Worm (Caenorhabditis elegans) whole organism, L1 larva: Measurements from ENCODE around the gene W05H9.4.

Source experiments
- C04F5.9 ChIP-seq: sonication (generic microtip); optimal IDR thresholded peaks from 2 replicates; lab custom pipeline; 2016; ENCODE audit warnings: missing genetic modification characterization, missing compliant biosample characterization
- C16A3.4 ChIP-seq: fragments of 150-350 bp; optimal IDR thresholded peaks from 2 replicates; lab custom pipeline; 2014; ENCODE audit warnings: missing biosample characterization, missing genetic modification characterization
- C34B4.2 ChIP-seq: sonication (generic microtip); optimal IDR thresholded peaks from 2 replicates; lab custom pipeline; 2017; ENCODE audit warnings: mild to moderate bottlenecking, missing genetic modification characterization, missing compliant biosample characterization
- aha-1 ChIP-seq: fragments of 150-350 bp; optimal IDR thresholded peaks from 2 replicates; lab custom pipeline; 2014; ENCODE audit warnings: missing biosample characterization, missing genetic modification characterization
- ama-1 ChIP-seq: fragments of 150-350 bp; optimal IDR thresholded peaks from 2 replicates; lab custom pipeline; 2014
- ceh-82 ChIP-seq, 3 experiments: fragments of 150-350 bp in 1 of 3; sonication (generic microtip) in 2 of 3; optimal IDR thresholded peaks; 2 replicates each; lab custom pipeline; 2014 to 2017; ENCODE audit warnings: missing biosample characterization in 3 of 3, missing genetic modification characterization in 3 of 3
- ceh-88 ChIP-seq: fragments of 200-800 bp; sonication (Bioruptor generic); IDR thresholded peaks from 2 replicates; pipeline ENCODE4 v1.3.6; 2022; ENCODE audit warnings: missing genetic modification characterization, missing compliant biosample characterization
- ces-1 ChIP-seq: fragments of 150-350 bp; optimal IDR thresholded peaks from 2 replicates; lab custom pipeline; 2014; ENCODE audit warnings: missing biosample characterization, missing genetic modification reagents, missing genetic modification characterization
- dsc-1 ChIP-seq: sonication (generic microtip); optimal IDR thresholded peaks from 2 replicates; lab custom pipeline; 2016; ENCODE audit warnings: mild to moderate bottlenecking, missing genetic modification characterization, missing compliant biosample characterization
- efl-1 ChIP-seq, 4 experiments: fragments of 150-350 bp; optimal IDR thresholded peaks in 3 of 4; peaks in 1 of 4; 1 replicate in 1 of 4; 2 replicates in 3 of 4; lab custom pipeline; 2014; ENCODE audit warnings: missing biosample characterization in 2 of 4, missing genetic modification characterization in 2 of 4, missing genetic modification reagents in 2 of 4
- efl-3 ChIP-seq: fragments of 200-800 bp; sonication (Bioruptor generic); optimal IDR thresholded peaks from 2 replicates; lab custom pipeline; 2018; ENCODE audit warnings: mild to moderate bottlenecking, missing genetic modification characterization, missing compliant biosample characterization
- egl-27 ChIP-seq, 2 experiments: fragments of 150-350 bp in 1 of 2; sonication (generic microtip); optimal IDR thresholded peaks; 3 replicates each; lab custom pipeline; 2017 to 2018; ENCODE audit warnings: missing biosample characterization in 2 of 2, missing genetic modification characterization in 2 of 2, missing genetic modification reagents in 2 of 2
- elt-2 ChIP-seq: sonication (generic microtip); optimal IDR thresholded peaks from 2 replicates; lab custom pipeline; 2016; ENCODE audit warnings: missing genetic modification characterization, mild to moderate bottlenecking, inconsistent platforms, missing compliant biosample characterization, missing genetic modification reagents
- ets-5 ChIP-seq: fragments of 200-800 bp; sonication (Bioruptor generic); IDR thresholded peaks from 2 replicates; pipeline ENCODE4 v1.3.6; 2022; ENCODE audit warnings: missing genetic modification characterization, missing compliant biosample characterization
- fkh-4 ChIP-seq: sonication (generic microtip); optimal IDR thresholded peaks from 2 replicates; lab custom pipeline; 2016; ENCODE audit warnings: missing compliant biosample characterization, missing genetic modification characterization, borderline replicate concordance
- fkh-8 ChIP-seq: sonication (generic microtip); optimal IDR thresholded peaks from 2 replicates; lab custom pipeline; 2016; ENCODE audit warnings: mild to moderate bottlenecking, missing genetic modification characterization, missing compliant biosample characterization
- grh-1 ChIP-seq: fragments of 200-800 bp; sonication (Bioruptor generic); IDR thresholded peaks from 2 replicates; pipeline ENCODE4 v1.3.6; 2022; ENCODE audit warnings: missing genetic modification reagents, missing genetic modification characterization, missing compliant biosample characterization
- hlh-4 ChIP-seq: sonication (generic microtip); optimal IDR thresholded peaks from 2 replicates; lab custom pipeline; 2016; ENCODE audit warnings: mild to moderate bottlenecking, missing genetic modification characterization, missing compliant biosample characterization
- irx-1 ChIP-seq: sonication (generic microtip); optimal IDR thresholded peaks from 2 replicates; lab custom pipeline; 2016; ENCODE audit warnings: missing genetic modification characterization, missing compliant biosample characterization
- jun-1 ChIP-seq: fragments of 150-350 bp; optimal IDR thresholded peaks from 2 replicates; lab custom pipeline; 2014; ENCODE audit warnings: missing biosample characterization, missing genetic modification reagents, missing genetic modification characterization
- lin-35 ChIP-seq, 2 experiments: fragments of 150-350 bp; optimal IDR thresholded peaks; 2 replicates each; lab custom pipeline; 2014; ENCODE audit warnings: missing biosample characterization in 2 of 2, missing genetic modification characterization in 2 of 2, missing genetic modification reagents in 2 of 2
- lin-39 ChIP-seq: fragments of 150-350 bp; optimal IDR thresholded peaks from 2 replicates; lab custom pipeline; 2014; ENCODE audit warnings: missing biosample characterization, missing genetic modification reagents, missing genetic modification characterization
- mab-9 ChIP-seq: fragments of 200-800 bp; sonication (Bioruptor generic); IDR thresholded peaks from 2 replicates; pipeline ENCODE4 v1.3.6; 2022; ENCODE audit warnings: missing genetic modification reagents, missing genetic modification characterization, missing compliant biosample characterization
- mdl-1 ChIP-seq, 2 experiments: fragments of 150-350 bp; optimal IDR thresholded peaks; 2 replicates each; lab custom pipeline; 2014 to 2017; ENCODE audit warnings: missing biosample characterization in 2 of 2, missing genetic modification characterization in 2 of 2, inconsistent platforms in 1 of 2
- nhr-11 ChIP-seq: fragments of 150-350 bp; optimal IDR thresholded peaks from 2 replicates; lab custom pipeline; 2014; ENCODE audit warnings: missing biosample characterization, missing genetic modification characterization
- nhr-12 ChIP-seq: sonication (generic microtip); optimal IDR thresholded peaks from 2 replicates; lab custom pipeline; 2017; ENCODE audit warnings: missing biosample characterization, missing genetic modification characterization
- nhr-20 ChIP-seq: sonication (generic microtip); optimal IDR thresholded peaks from 2 replicates; lab custom pipeline; 2016; ENCODE audit warnings: mild to moderate bottlenecking, missing genetic modification characterization, missing compliant biosample characterization
- nhr-71 ChIP-seq: sonication (generic microtip); optimal IDR thresholded peaks from 2 replicates; lab custom pipeline; 2016; ENCODE audit warnings: mild to moderate bottlenecking, missing genetic modification characterization, moderate library complexity, missing compliant biosample characterization
- nhr-76 ChIP-seq: sonication (generic microtip); optimal IDR thresholded peaks from 2 replicates; lab custom pipeline; 2017; ENCODE audit warnings: missing biosample characterization, missing genetic modification characterization
- nhr-90 ChIP-seq: sonication (generic microtip); optimal IDR thresholded peaks from 2 replicates; lab custom pipeline; 2016; ENCODE audit warnings: mild to moderate bottlenecking, missing genetic modification characterization, missing compliant biosample characterization; ENCODE audit not compliant: poor library complexity
- pag-3 ChIP-seq: sonication (generic microtip); optimal IDR thresholded peaks from 2 replicates; lab custom pipeline; 2017; ENCODE audit warnings: missing genetic modification characterization, mild to moderate bottlenecking, missing compliant biosample characterization, antibody characterized with exemption, borderline replicate concordance; ENCODE audit not compliant: insufficient read depth
- pqm-1 ChIP-seq: sonication (generic microtip); optimal IDR thresholded peaks from 3 replicates; lab custom pipeline; 2017; ENCODE audit warnings: missing biosample characterization, missing genetic modification characterization
- sox-4 ChIP-seq: sonication (generic microtip); optimal IDR thresholded peaks from 2 replicates; lab custom pipeline; 2016; ENCODE audit warnings: missing genetic modification characterization, missing compliant biosample characterization
- sptf-1 ChIP-seq: fragments of 150-350 bp; optimal IDR thresholded peaks from 2 replicates; lab custom pipeline; 2014; ENCODE audit warnings: missing biosample characterization, missing genetic modification characterization
- sup-37 ChIP-seq: fragments of 200-800 bp; sonication (Bioruptor generic); optimal IDR thresholded peaks from 2 replicates; lab custom pipeline; 2018; ENCODE audit warnings: mild to moderate bottlenecking, missing genetic modification characterization, missing compliant biosample characterization
- swsn-7 ChIP-seq: sonication (generic microtip); optimal IDR thresholded peaks from 2 replicates; lab custom pipeline; 2016; ENCODE audit warnings: missing genetic modification characterization, missing compliant biosample characterization
- tbx-2 ChIP-seq: sonication (generic microtip); optimal IDR thresholded peaks from 2 replicates; lab custom pipeline; 2016; ENCODE audit warnings: missing genetic modification characterization, missing compliant biosample characterization
- tlp-1 ChIP-seq: fragments of 150-350 bp; optimal IDR thresholded peaks from 2 replicates; lab custom pipeline; 2014; ENCODE audit warnings: missing biosample characterization, missing genetic modification characterization
- unc-130 ChIP-seq: fragments of 150-350 bp; optimal IDR thresholded peaks from 2 replicates; lab custom pipeline; 2017; ENCODE audit warnings: missing biosample characterization, missing genetic modification characterization, inconsistent platforms
- unc-98 ChIP-seq: fragments of 200-800 bp; sonication (Bioruptor generic); IDR thresholded peaks from 2 replicates; pipeline ENCODE4 v1.3.6; 2022; ENCODE audit warnings: missing genetic modification characterization, missing compliant biosample characterization
- zip-4 ChIP-seq: fragments of 200-800 bp; sonication (Bioruptor generic); optimal IDR thresholded peaks from 2 replicates; lab custom pipeline; 2018; ENCODE audit warnings: mild to moderate bottlenecking, missing genetic modification characterization, moderate library complexity, missing compliant biosample characterization

The W05H9.4 gene

ce11 chrX:6266739-6267138, 3.3 kb downstream of the W05H9.4 start, which contains the start of gene W05H9.2:
TSS of gene W05H9.2 (plus strand) at chrX:6267039.
- TF ChIP-seq lin-39 (tag; lab: Kevin White, UChicago) (no peak), lin-35 (GFP tag; optimal IDR thresholded peaks at IDR 0.05; lab: Kevin White, UChicago) (no peak), nhr-90 (tag; lab: Kevin White, UChicago) (no peak), ces-1 (GFP tag; lab: Kevin White, UChicago) (no peak), ets-5 (GFP tag; lab: Robert Waterston, UW) (no peak), jun-1 (tag; lab: Kevin White, UChicago) (no peak), efl-1 (optimal IDR thresholded peaks at IDR 0.05; lab: Kevin White, UChicago) (no peak), efl-1 (GFP tag; optimal IDR thresholded peaks at IDR 0.05 in 1 of 2; lab: Kevin White, UChicago) (no peak), C16A3.4 (tag; lab: Kevin White, UChicago) (no peak), sptf-1 (no peak), zip-4 (no peak)

ce11 chrX:6271718-6272117, 8.3 kb downstream of the W05H9.4 start, which contains the start of gene lro-1:
TSS of gene lro-1 (plus strand) at chrX:6272089.
- TF ChIP-seq jun-1 (tag; lab: Kevin White, UChicago): no peak
- TF ChIP-seq pqm-1 (tag; lab: Kevin White, UChicago): no peak
- peak; percentile 83 for TF ChIP-seq elt-2 (tag; lab: Kevin White, UChicago)
- TF ChIP-seq lin-35 (GFP tag; optimal IDR thresholded peaks at IDR 0.05; lab: Kevin White, UChicago): peak in 1 of 2 experiments; percentile 38
- peak; percentile 41 for TF ChIP-seq nhr-71 (tag; lab: Kevin White, UChicago)
- TF ChIP-seq nhr-20 (tag; lab: Kevin White, UChicago): peak; percentile 4

- TF ChIP-seq nhr-90 (tag; lab: Kevin White, UChicago) (no peak), nhr-76 (tag; lab: Kevin White, UChicago) (no peak), efl-3 (GFP tag; lab: Kevin White, UChicago) (no peak), lin-35 (GFP tag; optimal IDR thresholded peaks at IDR 0.05; lab: Kevin White, UChicago) (no peak), ces-1 (GFP tag; lab: Kevin White, UChicago) (no peak)
These were observed 10.3 kb downstream of the W05H9.4 start for ce11 chrX:6273772-6274171.

- no peak for TF ChIP-seq C34B4.2
- TF ChIP-seq mdl-1 (tag; optimal IDR thresholded peaks at IDR 0.05; lab: Kevin White, UChicago): no peak
- TF ChIP-seq fkh-4 (tag; lab: Kevin White, UChicago): no peak
- TF ChIP-seq ceh-88 (GFP tag; lab: Robert Waterston, UW): no peak
- TF ChIP-seq mab-9 (GFP tag; lab: Robert Waterston, UW): no peak
- TF ChIP-seq C04F5.9 (tag; lab: Kevin White, UChicago): no peak
- TF ChIP-seq ceh-82 (tag; optimal IDR thresholded peaks at IDR 0.05; lab: Kevin White, UChicago): no peak
- no peak for TF ChIP-seq sox-4 (tag; lab: Kevin White, UChicago)
- TF ChIP-seq nhr-12 (tag; lab: Kevin White, UChicago): no peak
- no peak for TF ChIP-seq ets-5 (GFP tag; lab: Robert Waterston, UW)
- TF ChIP-seq nhr-71 (tag; lab: Kevin White, UChicago): peak; percentile 19
- peak; percentile 20 for TF ChIP-seq nhr-20 (tag; lab: Kevin White, UChicago)
- TF ChIP-seq sup-37 (GFP tag; lab: Kevin White, UChicago): no peak
- no peak for TF ChIP-seq egl-27 (tag; optimal IDR thresholded peaks at IDR 0.05; lab: Kevin White, UChicago)
- TF ChIP-seq irx-1: no peak
- TF ChIP-seq tbx-2: no peak
- TF ChIP-seq elt-2 (tag; lab: Kevin White, UChicago): peak; percentile 64
- no peak for TF ChIP-seq hlh-4 (tag; lab: Kevin White, UChicago)
- no peak for TF ChIP-seq swsn-7
- no peak for TF ChIP-seq nhr-11 (tag; lab: Kevin White, UChicago)
- no peak for TF ChIP-seq efl-3 (GFP tag; lab: Kevin White, UChicago)
- no peak for TF ChIP-seq unc-98 (GFP tag; lab: Robert Waterston, UW)
- TF ChIP-seq tlp-1: no peak
- TF ChIP-seq unc-130 (tag; lab: Kevin White, UChicago): no peak
- TF ChIP-seq fkh-8 (tag; lab: Kevin White, UChicago): no peak
- TF ChIP-seq grh-1 (GFP tag; lab: Robert Waterston, UW): no peak
- no peak for TF ChIP-seq pag-3
- no peak for TF ChIP-seq dsc-1 (tag; lab: Kevin White, UChicago)
- no peak for TF ChIP-seq aha-1 (tag; lab: Kevin White, UChicago)
- no peak for TF ChIP-seq sptf-1
- TF ChIP-seq lin-35 (GFP tag; optimal IDR thresholded peaks at IDR 0.05; lab: Kevin White, UChicago): peak in 1 of 2 experiments; percentile 36
- TF ChIP-seq ama-1 (lab: Kevin White, UChicago): no peak
These were observed 10.8 kb downstream of the W05H9.4 start for ce11 chrX:6274270-6274669.
